Worm (Caenorhabditis elegans) whole organism, L4 larva: Measurements from ENCODE around the gene snb-6.

ENCODE experiments used
- ama-1 ChIP-seq: fragments of 150-350 bp; optimal IDR thresholded peaks from 2 replicates; lab custom pipeline; 2014; ENCODE audit warnings: inconsistent platforms, mixed read lengths
- dpl-1 ChIP-seq: fragments of 150-350 bp; optimal IDR thresholded peaks from 2 replicates; lab custom pipeline; 2014; ENCODE audit warnings: missing biosample characterization, missing genetic modification reagents, missing genetic modification characterization
- duxl-1 ChIP-seq: sonication (generic microtip); optimal IDR thresholded peaks from 2 replicates; lab custom pipeline; 2016; ENCODE audit warnings: mild to moderate bottlenecking, missing genetic modification characterization, moderate library complexity, missing compliant biosample characterization; ENCODE audit not compliant: poor library complexity
- fos-1 ChIP-seq: fragments of 150-350 bp; optimal IDR thresholded peaks from 2 replicates; lab custom pipeline; 2014; ENCODE audit warnings: missing biosample characterization, missing genetic modification characterization
- nhr-41 ChIP-seq: fragments of 200-800 bp; sonication (Bioruptor generic); IDR thresholded peaks from 2 replicates; pipeline ENCODE4 v1.3.6; 2022; ENCODE audit warnings: missing genetic modification reagents, missing genetic modification characterization, missing compliant biosample characterization
- spr-1 ChIP-seq: sonication (generic microtip); optimal IDR thresholded peaks from 2 replicates; lab custom pipeline; 2016; ENCODE audit warnings: mild to moderate bottlenecking, missing genetic modification characterization, missing compliant biosample characterization
- tra-1 ChIP-seq: fragments of 200-800 bp; sonication (Bioruptor generic); IDR thresholded peaks from 2 replicates; pipeline ENCODE4 v1.3.6; 2022; ENCODE audit warnings: missing genetic modification reagents, missing genetic modification characterization, missing compliant biosample characterization

ce11 chrII:8830917-8831316, 28.6 kb downstream of the snb-6 start:
- TF ChIP-seq fos-1, result no peak
- no peak for TF ChIP-seq spr-1 (tag; lab: Kevin White, UChicago)
- TF ChIP-seq duxl-1 (tag; lab: Kevin White, UChicago), result no peak
- TF ChIP-seq tra-1 (GFP tag; lab: Robert Waterston, UW), result no peak
- TF ChIP-seq nhr-41 (GFP tag; lab: Robert Waterston, UW), result no peak
- TF ChIP-seq dpl-1 (GFP tag; lab: Kevin White, UChicago), result no peak
- no peak for TF ChIP-seq ama-1
